Worm (Caenorhabditis elegans) whole organism, L3 larva: ENCODE results near the gene fbxb-98.

Experiments
- R02D3.7 ChIP-seq: fragments of 150-350 bp; optimal IDR thresholded peaks from 2 replicates; lab custom pipeline; 2014; ENCODE audit warnings: missing biosample characterization, missing genetic modification characterization
- ZK546.5 ChIP-seq: sonication (generic microtip); optimal IDR thresholded peaks from 2 replicates; lab custom pipeline; 2017; ENCODE audit warnings: missing biosample characterization, missing genetic modification characterization
- ama-1 ChIP-seq: fragments of 150-350 bp; optimal IDR thresholded peaks from 2 replicates; lab custom pipeline; 2018
- ceh-28 ChIP-seq: fragments of 150-350 bp; optimal IDR thresholded peaks from 2 replicates; lab custom pipeline; 2014; ENCODE audit warnings: missing biosample characterization, missing genetic modification reagents, missing genetic modification characterization
- ceh-82 ChIP-seq: fragments of 150-350 bp; optimal IDR thresholded peaks from 2 replicates; lab custom pipeline; 2014; ENCODE audit warnings: missing biosample characterization, missing genetic modification characterization
- ceh-9 ChIP-seq: sonication (generic microtip); optimal IDR thresholded peaks from 2 replicates; lab custom pipeline; 2018; ENCODE audit warnings: missing biosample characterization, missing genetic modification characterization
- egl-27 ChIP-seq: sonication (generic microtip); optimal IDR thresholded peaks from 4 replicates; lab custom pipeline; 2017; ENCODE audit warnings: missing biosample characterization, missing genetic modification reagents, missing genetic modification characterization
- egl-5 ChIP-seq: fragments of 150-350 bp; optimal IDR thresholded peaks from 2 replicates; lab custom pipeline; 2017; ENCODE audit warnings: missing biosample characterization, missing genetic modification reagents, missing genetic modification characterization, inconsistent platforms
- elt-1 ChIP-seq: fragments of 150-350 bp; optimal IDR thresholded peaks from 2 replicates; lab custom pipeline; 2014; ENCODE audit warnings: missing biosample characterization, missing genetic modification characterization
- elt-2 ChIP-seq: sonication (generic microtip); optimal IDR thresholded peaks from 2 replicates; lab custom pipeline; 2016; ENCODE audit warnings: missing genetic modification reagents, mild to moderate bottlenecking, missing genetic modification characterization, missing compliant biosample characterization
- elt-3 ChIP-seq, 3 experiments: fragments of 150-350 bp in 1 of 3; sonication (generic microtip) in 2 of 3; optimal IDR thresholded peaks; 2 replicates in 2 of 3; 4 replicates in 1 of 3; lab custom pipeline; 2014 to 2017; ENCODE audit warnings: missing biosample characterization in 3 of 3, missing genetic modification characterization in 3 of 3
- fkh-10 ChIP-seq: sonication (generic microtip); optimal IDR thresholded peaks from 2 replicates; lab custom pipeline; 2017; ENCODE audit warnings: missing biosample characterization, missing genetic modification reagents, missing genetic modification characterization
- fkh-2 ChIP-seq: fragments of 150-350 bp; optimal IDR thresholded peaks from 2 replicates; lab custom pipeline; 2014; ENCODE audit warnings: missing biosample characterization, missing genetic modification reagents, missing genetic modification characterization
- fos-1 ChIP-seq: fragments of 150-350 bp; optimal IDR thresholded peaks from 2 replicates; lab custom pipeline; 2014; ENCODE audit warnings: missing biosample characterization, missing genetic modification characterization
- jun-1 ChIP-seq: fragments of 150-350 bp; optimal IDR thresholded peaks from 2 replicates; lab custom pipeline; 2014; ENCODE audit warnings: missing biosample characterization, missing genetic modification reagents, missing genetic modification characterization
- lin-15B ChIP-seq: fragments of 150-350 bp; optimal IDR thresholded peaks from 2 replicates; lab custom pipeline; 2014; ENCODE audit warnings: missing biosample characterization, missing genetic modification characterization
- mdl-1 ChIP-seq: fragments of 150-350 bp; optimal IDR thresholded peaks from 2 replicates; lab custom pipeline; 2014; ENCODE audit warnings: missing biosample characterization, missing genetic modification characterization
- mml-1 ChIP-seq: fragments of 150-350 bp; sonication (generic microtip); optimal IDR thresholded peaks from 3 replicates; lab custom pipeline; 2014; ENCODE audit warnings: missing biosample characterization, missing genetic modification characterization
- nfya-1 ChIP-seq: sonication (generic microtip); optimal IDR thresholded peaks from 2 replicates; lab custom pipeline; 2017; ENCODE audit warnings: missing genetic modification characterization, mild to moderate bottlenecking, missing compliant biosample characterization, antibody characterized with exemption, moderate library complexity; ENCODE audit not compliant: insufficient read depth
- nhr-12 ChIP-seq: fragments of 150-350 bp; optimal IDR thresholded peaks from 2 replicates; lab custom pipeline; 2014; ENCODE audit warnings: missing biosample characterization, missing genetic modification characterization
- nhr-23 ChIP-seq: fragments of 150-350 bp; optimal IDR thresholded peaks from 2 replicates; lab custom pipeline; 2014; ENCODE audit warnings: missing biosample characterization, missing genetic modification reagents, missing genetic modification characterization
- nhr-237 ChIP-seq: fragments of 150-350 bp; optimal IDR thresholded peaks from 2 replicates; lab custom pipeline; 2014; ENCODE audit warnings: missing biosample characterization, missing genetic modification characterization
- nhr-28 ChIP-seq: fragments of 150-350 bp; optimal IDR thresholded peaks from 2 replicates; lab custom pipeline; 2014; ENCODE audit warnings: missing biosample characterization, missing genetic modification characterization
- nhr-43 ChIP-seq: sonication (generic microtip); optimal IDR thresholded peaks from 2 replicates; lab custom pipeline; 2016; ENCODE audit warnings: mild to moderate bottlenecking, missing genetic modification characterization, missing compliant biosample characterization; ENCODE audit not compliant: poor library complexity, severe bottlenecking
- nhr-76 ChIP-seq: fragments of 150-350 bp; sonication (generic microtip); optimal IDR thresholded peaks from 5 replicates; lab custom pipeline; 2014; ENCODE audit warnings: missing biosample characterization, missing genetic modification characterization
- nhr-77 ChIP-seq: fragments of 150-350 bp; optimal IDR thresholded peaks from 2 replicates; lab custom pipeline; 2014; ENCODE audit warnings: missing biosample characterization, missing genetic modification characterization
- pha-4 ChIP-seq: fragments of 150-350 bp; optimal IDR thresholded peaks from 2 replicates; lab custom pipeline; 2014; ENCODE audit warnings: missing biosample characterization, missing genetic modification reagents, missing genetic modification characterization
- sea-2 ChIP-seq: fragments of 150-350 bp; sonication (generic microtip); optimal IDR thresholded peaks from 4 replicates; lab custom pipeline; 2014; ENCODE audit warnings: missing biosample characterization, missing genetic modification reagents, missing genetic modification characterization
- skn-1 ChIP-seq: fragments of 150-350 bp; optimal IDR thresholded peaks from 2 replicates; lab custom pipeline; 2014; ENCODE audit warnings: missing biosample characterization, missing genetic modification characterization
- tbx-2 ChIP-seq: sonication (generic microtip); optimal IDR thresholded peaks from 2 replicates; lab custom pipeline; 2016; ENCODE audit warnings: mild to moderate bottlenecking, missing genetic modification characterization, missing compliant biosample characterization
- unc-39 ChIP-seq: sonication (generic microtip); optimal IDR thresholded peaks from 4 replicates; lab custom pipeline; 2017; ENCODE audit warnings: missing biosample characterization, missing genetic modification characterization
- unc-62 ChIP-seq: fragments of 150-350 bp; sonication (generic microtip); optimal IDR thresholded peaks from 4 replicates; lab custom pipeline; 2014; ENCODE audit warnings: missing biosample characterization, missing genetic modification reagents, missing genetic modification characterization
- zag-1 ChIP-seq: fragments of 150-350 bp; optimal IDR thresholded peaks from 2 replicates; lab custom pipeline; 2014; ENCODE audit warnings: missing biosample characterization, missing genetic modification characterization
- ztf-11 ChIP-seq: fragments of 150-350 bp; optimal IDR thresholded peaks from 2 replicates; lab custom pipeline; 2014; ENCODE audit warnings: missing biosample characterization, missing genetic modification characterization
- ztf-4 ChIP-seq: fragments of 150-350 bp; optimal IDR thresholded peaks from 2 replicates; lab custom pipeline; 2014; ENCODE audit warnings: missing biosample characterization, missing genetic modification characterization

The fbxb-98 gene

ce11 chrII:1842894-1843293 is 19.5 kb upstream of the fbxb-98 start, which contains the start of the genes C52E2.5 and C52E2.4:
Gene C52E2.5 (minus strand): TSS chrII:1842936.
Gene C52E2.4 (plus strand): TSS chrII:1843145.
- TF ChIP-seq jun-1 (tag; lab: Kevin White, UChicago) (peak; percentile 20), ztf-11 (tag; lab: Kevin White, UChicago) (no peak), pha-4 (tag; lab: Kevin White, UChicago) (peak; percentile 73), fkh-10 (GFP tag; lab: Kevin White, UChicago) (no peak), elt-2 (tag; lab: Kevin White, UChicago) (peak; percentile 94), skn-1 (tag; lab: Kevin White, UChicago) (peak; percentile 17)

ce11 chrII:1844552-1844951 is 17.9 kb upstream of the fbxb-98 start:
- no peak for TF ChIP-seq nhr-23 (tag; lab: Kevin White, UChicago)
- TF ChIP-seq nfya-1 (tag; lab: Kevin White, UChicago) = peak; percentile 22
- TF ChIP-seq tbx-2 (tag; lab: Kevin White, UChicago) = no peak
- no peak for TF ChIP-seq mml-1 (tag; lab: Kevin White, UChicago)
- TF ChIP-seq, all 47 proteins: peak for 1

ce11 chrII:1848109-1848508 is 14.3 kb upstream of the fbxb-98 start, which contains the start of gene fbxb-97:
Gene fbxb-97 (minus strand): TSS chrII:1848161.
- no peak for TF ChIP-seq nhr-12 (tag; lab: Kevin White, UChicago)
- TF ChIP-seq sea-2 (GFP tag; lab: Kevin White, UChicago) = no peak
- TF ChIP-seq egl-27 = no peak
- TF ChIP-seq fkh-10 (GFP tag; lab: Kevin White, UChicago) = no peak
- no peak for TF ChIP-seq nfya-1 (tag; lab: Kevin White, UChicago)
- no peak for TF ChIP-seq ceh-9 (tag; lab: Kevin White, UChicago)
- no peak for TF ChIP-seq unc-39 (tag; lab: Kevin White, UChicago)
- TF ChIP-seq ZK546.5 (tag; lab: Kevin White, UChicago) = no peak
- TF ChIP-seq unc-62 (GFP tag; lab: Kevin White, UChicago) = no peak
- TF ChIP-seq nhr-76 = no peak
- no peak for TF ChIP-seq R02D3.7
- TF ChIP-seq fkh-2 (tag; lab: Kevin White, UChicago) = no peak
- TF ChIP-seq egl-5 (tag; lab: Kevin White, UChicago) = no peak
- TF ChIP-seq ceh-28 (tag; lab: Kevin White, UChicago) = no peak
- no peak for TF ChIP-seq ceh-82 (tag; lab: Kevin White, UChicago)
- TF ChIP-seq zag-1 (tag; lab: Kevin White, UChicago) = no peak
- TF ChIP-seq ztf-4 (tag; lab: Kevin White, UChicago) = no peak
- no peak for TF ChIP-seq fos-1

ce11 chrII:1850299-1850698 is 12.1 kb upstream of the fbxb-98 start, which contains the start of gene fbxb-96:
Gene fbxb-96 (minus strand): TSS chrII:1850399.
- TF ChIP-seq pha-4 (tag; lab: Kevin White, UChicago) = no peak
- TF ChIP-seq ama-1 (lab: Kevin White, UChicago) = no peak
- no peak for TF ChIP-seq lin-15B (tag; lab: Kevin White, UChicago)
- no peak for TF ChIP-seq mdl-1
- no peak for TF ChIP-seq unc-39 (tag; lab: Kevin White, UChicago)
- no peak for TF ChIP-seq zag-1 (tag; lab: Kevin White, UChicago)
- no peak for TF ChIP-seq tbx-2 (tag; lab: Kevin White, UChicago)
- TF ChIP-seq nhr-237 (tag; lab: Kevin White, UChicago) = no peak
- TF ChIP-seq ceh-82 (tag; lab: Kevin White, UChicago) = no peak
- TF ChIP-seq ztf-11 (tag; lab: Kevin White, UChicago) = no peak
- TF ChIP-seq fkh-2 (tag; lab: Kevin White, UChicago) = no peak
- no peak for TF ChIP-seq nhr-77
- TF ChIP-seq fkh-10 (GFP tag; lab: Kevin White, UChicago) = no peak
- TF ChIP-seq nhr-28 = no peak
- TF ChIP-seq R02D3.7 = no peak
- no peak for TF ChIP-seq egl-27
- no peak for TF ChIP-seq elt-1 (tag; lab: Kevin White, UChicago)
- TF ChIP-seq mml-1 (tag; lab: Kevin White, UChicago) = no peak
- no peak for TF ChIP-seq sea-2 (GFP tag; lab: Kevin White, UChicago)
- no peak for TF ChIP-seq elt-3 (tag; optimal IDR thresholded peaks at IDR 0.05; lab: Kevin White, UChicago)

ce11 chrII:1850840-1851294 is 11.6 kb upstream of the fbxb-98 start, which contains the start of gene C52E2.3:
Gene C52E2.3 (plus strand): TSS chrII:1851244.
- peak in 1 of 3 experiments; percentile 28 for TF ChIP-seq elt-3 (tag; optimal IDR thresholded peaks at IDR 0.05; lab: Kevin White, UChicago)
- peak; percentile 64 for TF ChIP-seq nhr-43
- no peak for TF ChIP-seq nhr-23 (tag; lab: Kevin White, UChicago)
- TF ChIP-seq elt-2 (tag; lab: Kevin White, UChicago) = peak; percentile 51
